Worm (Caenorhabditis elegans): ENCODE data around the gene gst-39.

gst-39 gene

DNA sequence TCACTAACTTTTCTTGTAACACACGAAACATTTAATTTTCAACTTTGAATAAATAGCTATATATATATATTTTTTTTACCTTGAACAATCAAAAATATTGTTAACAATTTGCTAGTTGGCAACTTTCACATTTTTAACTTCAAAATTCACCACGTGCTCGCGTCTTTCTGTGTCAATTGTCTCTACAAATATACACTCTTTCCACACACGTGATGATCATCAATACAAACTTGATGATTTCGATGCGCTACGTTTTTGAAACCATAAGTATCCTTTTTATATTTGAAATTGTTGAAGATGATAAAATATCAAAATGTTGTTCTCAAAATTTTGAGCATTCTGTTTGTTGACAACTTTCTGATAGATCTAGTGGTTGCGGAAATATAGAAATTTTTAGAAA lies 23.6 kb upstream of the gst-39 start:
- no peak for TF ChIP-seq unc-62 (GFP tag; optimal IDR thresholded peaks at IDR 0.05)

- TF ChIP-seq unc-62 (GFP tag; optimal IDR thresholded peaks at IDR 0.05) = no peak
Observed at ce11 chrII:15193961-15194360, 22.2 kb upstream of the gst-39 start.

ce11 chrII:15190971-15191370 lies 19.3 kb upstream of the gst-39 start:
- no peak for TF ChIP-seq unc-62 (GFP tag; optimal IDR thresholded peaks at IDR 0.05)

DNA sequence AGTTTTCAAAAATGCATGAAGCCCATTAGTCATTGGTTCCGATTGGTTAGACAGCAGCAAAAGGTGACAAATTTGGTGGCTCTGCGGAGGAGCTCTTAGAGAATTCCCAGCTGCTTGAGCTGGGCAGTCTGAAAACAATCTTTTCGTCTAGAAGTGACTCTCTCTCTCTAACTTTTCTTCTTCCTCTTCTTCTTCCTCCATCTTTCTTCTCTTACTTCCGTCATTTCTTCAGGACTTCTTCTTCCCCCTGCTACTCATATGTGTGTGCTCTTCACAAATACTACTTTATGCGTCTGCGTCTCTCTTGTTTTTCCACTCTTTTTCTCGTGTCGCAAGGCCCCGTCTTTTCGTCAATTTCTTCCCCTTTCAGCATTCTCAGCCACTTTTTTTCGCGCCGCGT lies 18.2 kb upstream of the gst-39 start:
- TF ChIP-seq unc-62 (GFP tag; optimal IDR thresholded peaks at IDR 0.05) = no peak

DNA sequence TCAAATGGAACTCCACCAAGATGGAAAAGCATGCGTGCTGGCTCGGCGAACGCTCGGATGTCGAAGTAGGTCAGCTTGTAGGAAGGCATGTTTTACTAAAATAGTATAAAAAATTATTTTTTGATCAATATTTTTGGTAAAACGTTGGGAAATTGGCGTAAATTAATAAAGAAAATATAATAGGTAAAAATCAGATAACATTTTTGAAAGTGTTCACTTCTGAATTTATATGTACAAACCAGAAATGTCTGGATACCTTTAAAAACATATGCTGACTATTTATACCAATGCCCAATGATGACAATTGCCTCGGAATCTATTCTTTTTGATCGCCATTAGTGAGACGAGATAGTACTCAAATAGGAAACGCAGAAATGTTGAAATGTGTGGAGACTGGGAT lies 13.6 kb upstream of the gst-39 start, which contains the start of gene gst-35:
TSS of gene gst-35 (minus strand) at position 101 of the 400 bp plus-strand sequence.
- no peak for TF ChIP-seq unc-62 (GFP tag; optimal IDR thresholded peaks at IDR 0.05)

- TF ChIP-seq unc-62 (GFP tag; optimal IDR thresholded peaks at IDR 0.05) = no peak
Observed at ce11 chrII:15183139-15183538, 11.4 kb upstream of the gst-39 start, which contains the start of gene gst-34. Gene gst-34, minus strand, starts transcription at chrII:15183239.

ce11 chrII:15178494-15178893 lies 6.8 kb upstream of the gst-39 start, which contains the start of gene gst-32:
Gene gst-32, minus strand, starts transcription at chrII:15178594.
- TF ChIP-seq unc-62 (GFP tag; optimal IDR thresholded peaks at IDR 0.05) = no peak

ce11 chrII:15175643-15176042 lies 3.9 kb upstream of the gst-39 start, which contains the start of gene Y53F4B.36:
Gene Y53F4B.36, plus strand, starts transcription at chrII:15175943.
- no peak for TF ChIP-seq unc-62 (GFP tag; optimal IDR thresholded peaks at IDR 0.05)

DNA sequence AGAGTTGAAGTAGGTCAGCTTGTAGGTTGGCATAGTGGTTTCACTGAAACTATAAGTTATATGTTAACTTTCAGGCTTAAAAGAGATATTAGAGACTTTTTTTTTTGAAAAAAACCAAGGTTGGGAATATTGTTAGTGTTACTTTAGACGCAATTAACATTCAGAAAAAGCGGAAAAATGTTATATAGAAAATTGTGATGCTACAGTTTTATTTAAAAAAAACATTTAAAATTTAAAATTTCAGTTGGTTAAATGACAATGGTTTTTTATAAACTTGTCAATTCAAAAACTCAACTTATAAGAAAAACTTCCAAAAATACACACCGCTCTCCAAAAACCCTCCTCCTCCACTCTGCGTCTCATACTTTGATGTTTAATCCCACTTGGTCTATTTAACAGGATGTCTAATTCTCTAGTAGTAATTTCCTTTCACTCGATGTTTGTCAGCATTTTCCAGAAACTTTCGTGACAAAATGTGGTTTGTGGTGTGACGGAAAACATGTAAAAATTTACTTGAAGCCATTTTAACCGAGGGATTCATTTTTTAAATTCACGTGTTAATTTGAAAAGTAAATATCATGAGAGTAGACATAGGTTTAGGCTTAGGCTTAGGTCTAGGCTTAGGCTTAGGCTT lies 3.3 kb upstream of the gst-39 start, which contains the start of gene gst-31:
TSS of gene gst-31 (minus strand) at position 51 of the 634 bp plus-strand sequence.
- TF ChIP-seq unc-62 (GFP tag; optimal IDR thresholded peaks at IDR 0.05) = no peak

DNA sequence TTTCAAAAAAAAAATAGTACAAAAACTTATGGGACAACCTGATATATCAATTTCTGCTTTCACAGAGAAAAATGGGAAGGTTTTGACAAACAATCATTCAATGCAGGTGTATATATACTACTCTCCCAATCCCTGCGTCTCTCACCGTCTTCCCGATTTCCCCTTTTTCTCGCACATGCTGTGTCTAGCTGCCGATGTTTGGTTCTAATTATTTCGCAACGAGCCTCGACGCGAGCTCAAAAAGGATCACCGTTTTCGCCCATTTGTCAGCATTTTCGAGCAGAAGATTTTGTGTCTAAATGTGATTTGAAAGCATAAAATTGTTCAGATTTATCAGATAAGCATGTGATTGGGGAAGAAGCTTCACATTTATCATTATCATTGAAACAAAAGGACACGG lies 1.5 kb upstream of the gst-39 start:
- no peak for TF ChIP-seq unc-62 (GFP tag; optimal IDR thresholded peaks at IDR 0.05)

DNA sequence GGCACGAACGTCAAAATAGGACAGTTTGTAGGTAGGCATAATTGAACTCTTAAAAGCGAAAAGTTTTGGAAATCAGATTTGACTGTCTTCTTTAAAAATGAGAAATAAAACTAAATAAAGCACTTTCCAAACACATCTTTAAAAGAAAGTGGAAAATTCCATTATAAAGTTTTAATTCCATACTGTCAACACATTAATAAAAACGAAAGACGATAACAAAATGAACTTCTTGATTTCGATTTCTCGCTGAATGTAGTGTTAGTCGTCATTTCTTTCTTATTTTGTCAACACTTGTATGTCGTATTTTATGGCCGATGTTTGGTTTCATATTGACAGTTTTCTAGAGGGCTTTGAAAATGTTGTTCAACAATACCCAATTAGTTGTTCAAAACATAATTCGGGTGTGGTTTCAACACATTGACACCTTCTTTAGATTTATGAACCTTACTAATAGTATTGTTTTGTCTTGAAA lies 1.9 kb downstream of the gst-39 start, which contains the start of gene gst-29:
TSS of gene gst-29 (minus strand) at position 51 of the 472 bp plus-strand sequence.
- TF ChIP-seq unc-62 (GFP tag; optimal IDR thresholded peaks at IDR 0.05) = no peak

- no peak for TF ChIP-seq unc-62 (GFP tag; optimal IDR thresholded peaks at IDR 0.05)
Observed at ce11 chrII:15167340-15167739, 4.4 kb downstream of the gst-39 start, which contains the start of gene gst-28. Gene gst-28, minus strand, starts transcription at chrII:15167577.

DNA sequence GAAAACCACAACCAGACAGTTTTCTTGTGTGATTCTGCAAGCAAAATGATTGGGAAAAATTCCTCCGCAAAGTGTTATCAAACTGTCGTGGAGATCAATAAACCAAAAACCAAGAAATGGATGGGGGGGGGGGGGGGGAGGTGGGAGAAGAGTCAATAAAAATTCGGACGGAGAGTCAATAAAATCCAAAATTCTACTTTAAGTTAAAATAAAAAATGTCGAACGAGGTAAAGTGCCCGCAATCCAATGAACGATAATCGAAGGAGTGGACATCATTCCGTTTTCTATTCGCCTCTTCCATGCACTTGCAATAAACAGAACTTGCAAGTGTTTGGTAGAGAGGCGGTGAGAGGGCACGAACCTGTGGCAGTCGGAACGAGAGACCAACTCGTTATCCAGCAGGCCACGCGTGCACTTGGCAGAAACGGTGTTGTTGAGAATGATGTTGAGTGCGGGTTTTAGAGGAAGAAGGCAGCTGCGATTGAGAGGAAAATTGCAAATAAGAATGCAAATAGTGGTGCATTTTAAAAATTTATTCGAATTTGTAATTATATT lies 6.0 kb downstream of the gst-39 start, which contains the start of gene gst-27:
TSS of gene gst-27 (minus strand) at position 51 of the 555 bp plus-strand sequence.
- no peak for TF ChIP-seq unc-62 (GFP tag; optimal IDR thresholded peaks at IDR 0.05)

- TF ChIP-seq unc-62 (GFP tag; optimal IDR thresholded peaks at IDR 0.05) = no peak
Observed at ce11 chrII:15164453-15164852, 7.3 kb downstream of the gst-39 start, which contains the start of gene gst-26. Gene gst-26, minus strand, starts transcription at chrII:15164553.

DNA sequence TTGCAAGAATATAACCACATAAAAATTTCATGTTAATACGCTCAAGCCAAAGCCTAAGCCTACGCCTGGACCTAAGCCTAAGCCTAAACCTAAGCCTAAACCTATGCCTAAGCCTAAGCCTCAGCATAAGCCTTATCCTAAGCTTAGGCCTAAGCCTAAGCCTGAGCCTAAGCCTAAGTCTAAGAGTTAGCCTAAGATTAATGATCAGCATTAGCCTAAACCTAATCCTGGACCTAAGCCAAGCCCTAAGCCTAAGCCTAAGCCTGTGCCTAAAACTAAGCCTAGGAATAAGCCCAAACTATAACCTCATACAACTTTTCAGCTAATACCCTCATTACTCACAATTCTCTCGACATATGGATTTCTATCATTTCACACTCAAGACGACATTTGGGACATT lies 13.4 kb downstream of the gst-39 start:
- TF ChIP-seq unc-62 (GFP tag; optimal IDR thresholded peaks at IDR 0.05) = no peak

- TF ChIP-seq unc-62 (GFP tag; optimal IDR thresholded peaks at IDR 0.05) = no peak
Observed at ce11 chrII:15157880-15158279, 13.8 kb downstream of the gst-39 start, which contains the start of gene ptr-20. Gene ptr-20, plus strand, starts transcription at chrII:15158180.

ce11 chrII:15148442-15148841 lies 23.3 kb downstream of the gst-39 start:
- TF ChIP-seq unc-62 (GFP tag; optimal IDR thresholded peaks at IDR 0.05) = no peak
